Worm (Caenorhabditis elegans): ENCODE data around the gene fat-3.

- TF ChIP-seq athp-1 (tag; optimal IDR thresholded peaks at IDR 0.05) (no peak), snpc-4 (GFP tag; optimal IDR thresholded peaks at IDR 0.05) (no peak), snpc-4 (tag; optimal IDR thresholded peaks at IDR 0.05) (no peak), unc-62 (GFP tag; optimal IDR thresholded peaks at IDR 0.05) (no peak), F55B11.4 (tag; optimal IDR thresholded peaks at IDR 0.05; ENCODE audit: borderline replicate concordance, insufficient read depth) (no peak), ama-1 (optimal IDR thresholded peaks at IDR 0.05) (no peak), ama-1 (GFP tag; optimal IDR thresholded peaks at IDR 0.05) (no peak), ceh-100 (GFP tag; IDR thresholded peaks at IDR 0.05) (no peak), mel-28 (tag; optimal IDR thresholded peaks at IDR 0.05; ENCODE audit: borderline replicate concordance) (no peak), madf-8 (GFP tag; conservative IDR thresholded peaks at IDR 0.05) (no peak), lin-26 (GFP tag; IDR thresholded peaks at IDR 0.05) (no peak), him-1 (tag; optimal IDR thresholded peaks at IDR 0.05) (no peak), F57C9.4 (tag; optimal IDR thresholded peaks at IDR 0.05) (no peak), ztf-6 (GFP tag; IDR thresholded peaks at IDR 0.05) (no peak)
These were observed 39.2 kb downstream of the fat-3 start, which contains the start of gene K07F5.17 for ce11 chrIV:9842071-9842470.
